Worm (Caenorhabditis elegans) whole organism, L1 larva: Measurements from ENCODE around the gene C56G3.2.

Source experiments
- C16A3.4 ChIP-seq: fragments of 150-350 bp; optimal IDR thresholded peaks from 2 replicates; lab custom pipeline; 2014; ENCODE audit warnings: missing biosample characterization, missing genetic modification characterization
- C34B4.2 ChIP-seq: sonication (generic microtip); optimal IDR thresholded peaks from 2 replicates; lab custom pipeline; 2017; ENCODE audit warnings: mild to moderate bottlenecking, missing genetic modification characterization, missing compliant biosample characterization
- Y116A8C.19 ChIP-seq: sonication (generic microtip); optimal IDR thresholded peaks from 2 replicates; lab custom pipeline; 2016; ENCODE audit warnings: missing compliant biosample characterization, missing genetic modification characterization, borderline replicate concordance
- blmp-1 ChIP-seq: fragments of 150-350 bp; optimal IDR thresholded peaks from 2 replicates; lab custom pipeline; 2014; ENCODE audit warnings: missing biosample characterization, missing genetic modification characterization
- ceh-63 ChIP-seq: fragments of 200-800 bp; sonication (Bioruptor generic); optimal IDR thresholded peaks from 2 replicates; lab custom pipeline; 2018; ENCODE audit warnings: mild to moderate bottlenecking, missing genetic modification characterization, missing compliant biosample characterization
- ceh-90 ChIP-seq: sonication (generic microtip); optimal IDR thresholded peaks from 2 replicates; lab custom pipeline; 2016; ENCODE audit warnings: missing genetic modification characterization, missing compliant biosample characterization
- ces-1 ChIP-seq: fragments of 150-350 bp; optimal IDR thresholded peaks from 2 replicates; lab custom pipeline; 2014; ENCODE audit warnings: missing biosample characterization, missing genetic modification reagents, missing genetic modification characterization
- dpl-1 ChIP-seq, 3 experiments: fragments of 150-350 bp in 2 of 3; sonication (generic microtip) in 1 of 3; optimal IDR thresholded peaks; 2 replicates each; lab custom pipeline; 2014 to 2017; ENCODE audit warnings: missing biosample characterization in 3 of 3, missing genetic modification characterization in 3 of 3, missing genetic modification reagents in 3 of 3
- dsc-1 ChIP-seq: sonication (generic microtip); optimal IDR thresholded peaks from 2 replicates; lab custom pipeline; 2016; ENCODE audit warnings: mild to moderate bottlenecking, missing genetic modification characterization, missing compliant biosample characterization
- efl-1 ChIP-seq, 4 experiments: fragments of 150-350 bp; optimal IDR thresholded peaks in 3 of 4; peaks in 1 of 4; 1 replicate in 1 of 4; 2 replicates in 3 of 4; lab custom pipeline; 2014; ENCODE audit warnings: missing biosample characterization in 2 of 4, missing genetic modification characterization in 2 of 4, missing genetic modification reagents in 2 of 4
- egl-13 ChIP-seq: sonication (generic microtip); optimal IDR thresholded peaks from 2 replicates; lab custom pipeline; 2016; ENCODE audit warnings: missing genotype, missing genetic modification reagents, missing genetic modification characterization, missing compliant biosample characterization
- elt-2 ChIP-seq: sonication (generic microtip); optimal IDR thresholded peaks from 2 replicates; lab custom pipeline; 2016; ENCODE audit warnings: missing genetic modification characterization, mild to moderate bottlenecking, inconsistent platforms, missing compliant biosample characterization, missing genetic modification reagents
- elt-3 ChIP-seq, 6 experiments: fragments of 150-350 bp in 1 of 6; sonication (generic microtip); optimal IDR thresholded peaks; 2 replicates each; lab custom pipeline; 2017 to 2018; ENCODE audit warnings: missing biosample characterization in 6 of 6, missing genetic modification characterization in 6 of 6, inconsistent platforms in 1 of 6
- ets-5 ChIP-seq: fragments of 200-800 bp; sonication (Bioruptor generic); IDR thresholded peaks from 2 replicates; pipeline ENCODE4 v1.3.6; 2022; ENCODE audit warnings: missing genetic modification characterization, missing compliant biosample characterization
- fkh-10 ChIP-seq: sonication (generic microtip); optimal IDR thresholded peaks from 2 replicates; lab custom pipeline; 2017; ENCODE audit warnings: missing biosample characterization, missing genetic modification reagents, missing genetic modification characterization
- grh-1 ChIP-seq: fragments of 200-800 bp; sonication (Bioruptor generic); IDR thresholded peaks from 2 replicates; pipeline ENCODE4 v1.3.6; 2022; ENCODE audit warnings: missing genetic modification reagents, missing genetic modification characterization, missing compliant biosample characterization
- hlh-4 ChIP-seq: sonication (generic microtip); optimal IDR thresholded peaks from 2 replicates; lab custom pipeline; 2016; ENCODE audit warnings: mild to moderate bottlenecking, missing genetic modification characterization, missing compliant biosample characterization
- hpl-2 ChIP-seq: fragments of 150-350 bp; optimal IDR thresholded peaks from 2 replicates; lab custom pipeline; 2014; ENCODE audit warnings: missing biosample characterization, missing genetic modification reagents, missing genetic modification characterization
- jun-1 ChIP-seq: fragments of 150-350 bp; optimal IDR thresholded peaks from 2 replicates; lab custom pipeline; 2014; ENCODE audit warnings: missing biosample characterization, missing genetic modification reagents, missing genetic modification characterization
- lin-14 ChIP-seq: fragments of 200-800 bp; sonication (Bioruptor generic); optimal IDR thresholded peaks from 2 replicates; lab custom pipeline; 2018; ENCODE audit warnings: mild to moderate bottlenecking, missing genetic modification characterization, moderate library complexity, missing compliant biosample characterization
- lin-35 ChIP-seq, 2 experiments: fragments of 150-350 bp; optimal IDR thresholded peaks; 2 replicates each; lab custom pipeline; 2014; ENCODE audit warnings: missing biosample characterization in 2 of 2, missing genetic modification characterization in 2 of 2, missing genetic modification reagents in 2 of 2
- lin-39 ChIP-seq: fragments of 150-350 bp; optimal IDR thresholded peaks from 2 replicates; lab custom pipeline; 2014; ENCODE audit warnings: missing biosample characterization, missing genetic modification reagents, missing genetic modification characterization
- lir-3 ChIP-seq: sonication (generic microtip); optimal IDR thresholded peaks from 2 replicates; lab custom pipeline; 2016; ENCODE audit warnings: mild to moderate bottlenecking, missing genetic modification characterization, moderate library complexity, missing compliant biosample characterization; ENCODE audit not compliant: poor library complexity
- lsy-2 ChIP-seq, 2 experiments: fragments of 150-350 bp; optimal IDR thresholded peaks; 2 replicates each; lab custom pipeline; 2014; ENCODE audit warnings: missing biosample characterization in 2 of 2, missing genetic modification characterization in 2 of 2
- mef-2 ChIP-seq: fragments of 150-350 bp; optimal IDR thresholded peaks from 2 replicates; lab custom pipeline; 2014; ENCODE audit warnings: missing biosample characterization, missing genetic modification characterization
- mep-1 ChIP-seq: fragments of 150-350 bp; optimal IDR thresholded peaks from 2 replicates; lab custom pipeline; 2014; ENCODE audit warnings: missing biosample characterization, missing genetic modification characterization
- nhr-11 ChIP-seq: fragments of 150-350 bp; optimal IDR thresholded peaks from 2 replicates; lab custom pipeline; 2014; ENCODE audit warnings: missing biosample characterization, missing genetic modification characterization
- nhr-19 ChIP-seq: fragments of 200-800 bp; sonication (Bioruptor generic); conservative IDR thresholded peaks from 2 replicates; pipeline ENCODE4 v1.3.6; 2022; ENCODE audit warnings: missing genetic modification characterization, missing compliant biosample characterization
- nhr-237 ChIP-seq: fragments of 150-350 bp; optimal IDR thresholded peaks from 2 replicates; lab custom pipeline; 2014; ENCODE audit warnings: missing biosample characterization, missing genetic modification characterization
- nhr-47 ChIP-seq: sonication (generic microtip); optimal IDR thresholded peaks from 2 replicates; lab custom pipeline; 2016; ENCODE audit warnings: mild to moderate bottlenecking, missing genetic modification characterization, moderate library complexity, missing compliant biosample characterization
- nhr-84 ChIP-seq: sonication (generic microtip); optimal IDR thresholded peaks from 2 replicates; lab custom pipeline; 2017; ENCODE audit warnings: missing biosample characterization, missing genetic modification characterization
- nhr-85 ChIP-seq: sonication (generic microtip); peaks from one replicate; lab custom pipeline; 2016; ENCODE audit warnings: missing genetic modification characterization, inconsistent platforms, missing compliant biosample characterization
- pqm-1 ChIP-seq: sonication (generic microtip); optimal IDR thresholded peaks from 3 replicates; lab custom pipeline; 2017; ENCODE audit warnings: missing biosample characterization, missing genetic modification characterization
- skn-1 ChIP-seq: fragments of 150-350 bp; optimal IDR thresholded peaks from 2 replicates; lab custom pipeline; 2014; ENCODE audit warnings: missing biosample characterization, missing genetic modification characterization
- snpc-4 ChIP-seq: fragments of 150-350 bp; optimal IDR thresholded peaks from 2 replicates; lab custom pipeline; 2014; ENCODE audit warnings: missing biosample characterization, missing genetic modification characterization
- snu-23 ChIP-seq: sonication (generic microtip); optimal IDR thresholded peaks from 2 replicates; lab custom pipeline; 2016; ENCODE audit warnings: missing genetic modification characterization, missing compliant biosample characterization
- sox-4 ChIP-seq: sonication (generic microtip); optimal IDR thresholded peaks from 2 replicates; lab custom pipeline; 2016; ENCODE audit warnings: missing genetic modification characterization, missing compliant biosample characterization
- sptf-1 ChIP-seq: fragments of 150-350 bp; optimal IDR thresholded peaks from 2 replicates; lab custom pipeline; 2014; ENCODE audit warnings: missing biosample characterization, missing genetic modification characterization
- sup-37 ChIP-seq: fragments of 200-800 bp; sonication (Bioruptor generic); optimal IDR thresholded peaks from 2 replicates; lab custom pipeline; 2018; ENCODE audit warnings: mild to moderate bottlenecking, missing genetic modification characterization, missing compliant biosample characterization
- swsn-7 ChIP-seq: sonication (generic microtip); optimal IDR thresholded peaks from 2 replicates; lab custom pipeline; 2016; ENCODE audit warnings: missing genetic modification characterization, missing compliant biosample characterization
- tlp-1 ChIP-seq: fragments of 150-350 bp; optimal IDR thresholded peaks from 2 replicates; lab custom pipeline; 2014; ENCODE audit warnings: missing biosample characterization, missing genetic modification characterization
- unc-30 ChIP-seq: sonication (generic microtip); optimal IDR thresholded peaks from 2 replicates; lab custom pipeline; 2017; ENCODE audit warnings: missing biosample characterization, missing genetic modification characterization
- unc-62 ChIP-seq: fragments of 150-350 bp; optimal IDR thresholded peaks from 2 replicates; lab custom pipeline; 2014; ENCODE audit warnings: missing biosample characterization, missing genetic modification reagents, missing genetic modification characterization
- unc-86 ChIP-seq: sonication (generic microtip); optimal IDR thresholded peaks from 2 replicates; lab custom pipeline; 2016; ENCODE audit warnings: missing genetic modification characterization, missing compliant biosample characterization
- vab-15 ChIP-seq: sonication (generic microtip); optimal IDR thresholded peaks from 2 replicates; lab custom pipeline; 2017; ENCODE audit warnings: missing genotype, mild to moderate bottlenecking, missing genetic modification characterization, missing compliant biosample characterization
- xbp-1 ChIP-seq: sonication (generic microtip); optimal IDR thresholded peaks from 2 replicates; lab custom pipeline; 2016; ENCODE audit warnings: missing genetic modification characterization, missing compliant biosample characterization
- ztf-11 ChIP-seq, 2 experiments: sonication (generic microtip); optimal IDR thresholded peaks; 2 replicates each; lab custom pipeline; 2016 to 2017; ENCODE audit warnings: missing genetic modification characterization in 2 of 2, missing biosample characterization in 1 of 2, missing compliant biosample characterization in 1 of 2
- ztf-4 ChIP-seq: fragments of 150-350 bp; optimal IDR thresholded peaks from 2 replicates; lab custom pipeline; 2014; ENCODE audit warnings: missing biosample characterization, missing genetic modification characterization

Gene C56G3.2

DNA sequence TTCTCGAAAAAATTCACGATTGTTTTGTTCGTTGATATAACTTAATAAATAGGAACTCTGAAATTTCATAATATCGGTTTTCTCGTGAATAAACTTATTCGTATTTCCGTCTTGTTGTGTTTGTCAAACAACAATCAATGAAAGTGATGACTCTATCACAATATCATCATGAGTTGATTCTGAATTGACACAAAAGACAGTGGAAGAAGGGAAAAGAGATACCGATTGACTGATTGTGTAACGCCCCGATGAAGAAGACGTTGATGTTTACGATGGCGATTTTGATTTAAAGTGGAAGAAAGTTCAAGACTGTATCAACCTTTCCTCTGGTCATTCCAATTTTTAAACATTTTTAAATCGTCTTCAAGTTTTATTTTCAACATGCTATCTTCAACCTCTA lies 35.8 kb upstream of the C56G3.2 start, which contains the start of gene ttr-59 (continued):
- TF ChIP-seq elt-2 (tag; lab: Kevin White, UChicago) (no peak), grh-1 (GFP tag; lab: Robert Waterston, UW) (no peak), mef-2 (tag; lab: Kevin White, UChicago) (no peak), xbp-1 (tag; lab: Kevin White, UChicago) (no peak), jun-1 (tag; lab: Kevin White, UChicago) (no peak), dpl-1 (GFP tag; optimal IDR thresholded peaks at IDR 0.05; lab: Kevin White, UChicago) (no peak), hlh-4 (tag; lab: Kevin White, UChicago) (no peak), lin-14 (GFP tag; lab: Kevin White, UChicago) (peak; percentile 35), skn-1 (peak; percentile 24), lsy-2 (tag; optimal IDR thresholded peaks at IDR 0.05; lab: Kevin White, UChicago) (no peak), ces-1 (no peak), sox-4 (no peak), C34B4.2 (no peak), nhr-84 (no peak), lin-35 (GFP tag; optimal IDR thresholded peaks at IDR 0.05; lab: Kevin White, UChicago) (peak in 1 of 2 experiments; percentile 19), ceh-90 (tag; lab: Kevin White, UChicago) (no peak), tlp-1 (tag; lab: Kevin White, UChicago) (no peak), fkh-10 (GFP tag; lab: Kevin White, UChicago) (no peak), sup-37 (GFP tag; lab: Kevin White, UChicago) (no peak), lin-39 (tag; lab: Kevin White, UChicago) (no peak), swsn-7 (tag; lab: Kevin White, UChicago) (no peak), unc-86 (no peak), nhr-85 (tag; lab: Kevin White, UChicago) (peak; percentile 72), ztf-11 (tag; optimal IDR thresholded peaks at IDR 0.05; lab: Kevin White, UChicago) (no peak), nhr-19 (GFP tag; lab: Robert Waterston, UW) (no peak), sptf-1 (tag; lab: Kevin White, UChicago) (no peak), Y116A8C.19 (no peak), snpc-4 (no peak), hpl-2 (no peak)

DNA sequence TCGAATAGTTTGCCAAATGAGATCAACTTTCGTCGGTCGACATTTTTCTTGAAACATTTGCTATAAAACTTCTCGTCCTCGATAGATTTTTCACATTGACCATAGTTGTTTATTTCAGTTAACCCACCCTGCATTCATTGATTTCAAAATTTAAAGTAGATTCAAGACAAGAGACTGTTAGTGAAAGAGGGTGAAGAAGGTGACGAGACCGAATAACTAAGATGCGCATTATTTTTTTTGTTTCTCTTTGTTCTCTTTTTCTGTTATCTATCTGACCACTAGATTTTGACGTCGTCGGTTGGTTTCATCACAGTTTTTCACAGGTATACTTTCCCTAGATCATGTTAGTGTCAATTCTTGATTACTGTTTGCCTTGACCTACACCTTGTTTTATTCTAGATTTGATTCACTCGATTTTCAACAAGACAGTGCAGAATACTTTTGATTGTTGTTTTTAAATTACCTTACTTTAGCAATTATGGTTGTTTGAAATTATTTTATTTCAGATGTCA lies 34.6 kb upstream of the C56G3.2 start, which contains the start of gene ttr-30:
ttr-30 (plus strand) TSS at position 265 of the 512 bp plus-strand sequence.
- TF ChIP-seq lin-14 (GFP tag; lab: Kevin White, UChicago): peak; percentile 6
- peak in 1 of 6 experiments; percentile 64 for TF ChIP-seq elt-3 (tag; optimal IDR thresholded peaks at IDR 0.05; lab: Kevin White, UChicago)
- no peak for TF ChIP-seq lir-3 (tag; lab: Kevin White, UChicago)
- peak; percentile 58 for TF ChIP-seq nhr-85 (tag; lab: Kevin White, UChicago)
- peak; percentile 34 for TF ChIP-seq blmp-1 (tag; lab: Kevin White, UChicago)
- TF ChIP-seq ces-1: no peak
- TF ChIP-seq, all 84 proteins: peak for 4

ce11 chrX:7334302-7334724 lies 31.1 kb upstream of the C56G3.2 start, which contains the start of gene epg-7:
TSS of gene epg-7 (plus strand) at chrX:7334714.
- TF ChIP-seq grh-1 (GFP tag; lab: Robert Waterston, UW): peak; percentile 89
- peak; percentile 75 for TF ChIP-seq nhr-237
- peak in 3 of 6 experiments; percentile 7 to 88 (median 86) for TF ChIP-seq elt-3 (tag; optimal IDR thresholded peaks at IDR 0.05; lab: Kevin White, UChicago)
- TF ChIP-seq mep-1 (tag; lab: Kevin White, UChicago): peak; percentile 95
- TF ChIP-seq unc-62 (GFP tag; lab: Kevin White, UChicago): no peak
- peak; percentile 99 for TF ChIP-seq snu-23 (GFP tag; lab: Kevin White, UChicago)
- TF ChIP-seq pqm-1 (tag; lab: Kevin White, UChicago): no peak
- peak; percentile 88 for TF ChIP-seq fkh-10 (GFP tag; lab: Kevin White, UChicago)
- TF ChIP-seq ets-5 (GFP tag; lab: Robert Waterston, UW): no peak
- TF ChIP-seq efl-1 (optimal IDR thresholded peaks at IDR 0.05; lab: Kevin White, UChicago): peak; percentile 81 to 85
- peak; percentile 67 to 97 for TF ChIP-seq efl-1 (GFP tag; optimal IDR thresholded peaks at IDR 0.05 in 1 of 2; lab: Kevin White, UChicago)
- peak; percentile 65 to 76 (median 71) for TF ChIP-seq dpl-1 (GFP tag; optimal IDR thresholded peaks at IDR 0.05; lab: Kevin White, UChicago)
- peak; percentile 95 for TF ChIP-seq egl-13 (tag; lab: Kevin White, UChicago)
- TF ChIP-seq mef-2 (tag; lab: Kevin White, UChicago): peak; percentile 73
- TF ChIP-seq nhr-19 (GFP tag; lab: Robert Waterston, UW): peak; percentile 95
- TF ChIP-seq dsc-1 (tag; lab: Kevin White, UChicago): peak; percentile 99
- TF ChIP-seq nhr-47: peak; percentile 97
- TF ChIP-seq Y116A8C.19: no peak
- TF ChIP-seq ceh-63: no peak
- no peak for TF ChIP-seq unc-30 (tag; lab: Kevin White, UChicago)
- peak; percentile 71 for TF ChIP-seq nhr-11
- TF ChIP-seq lir-3 (tag; lab: Kevin White, UChicago): peak; percentile 80
- TF ChIP-seq tlp-1 (tag; lab: Kevin White, UChicago): no peak
- TF ChIP-seq ztf-4 (tag; lab: Kevin White, UChicago): peak; percentile 96
- TF ChIP-seq vab-15 (tag; lab: Kevin White, UChicago): no peak
- TF ChIP-seq elt-2 (tag; lab: Kevin White, UChicago): peak; percentile 89
- peak; percentile 93 for TF ChIP-seq C16A3.4 (tag; lab: Kevin White, UChicago)
